Worm (Caenorhabditis elegans) whole organism, young adult: ENCODE results near the gene ska-3.

Experiments used
- C17E4.6 ChIP-seq: fragments of 200-800 bp; sonication (Bioruptor generic); IDR thresholded peaks from 2 replicates; pipeline ENCODE4 v1.3.6; 2022; ENCODE audit warnings: missing genetic modification reagents, missing genetic modification characterization, missing compliant biosample characterization
- F22D6.2 ChIP-seq: sonication (generic microtip); optimal IDR thresholded peaks from 2 replicates; lab custom pipeline; 2016; ENCODE audit warnings: mild to moderate bottlenecking, missing genetic modification characterization, missing compliant biosample characterization
- ama-1 ChIP-seq, 3 experiments: fragments of 150-350 bp in 1 of 3; sonication (generic microtip) in 2 of 3; optimal IDR thresholded peaks; 2 replicates each; lab custom pipeline; 2014 to 2018; ENCODE audit warnings: missing biosample characterization in 2 of 3, missing genetic modification characterization in 2 of 3, missing genetic modification reagents in 2 of 3
- ccch-3 ChIP-seq: fragments of 200-800 bp; sonication (Bioruptor generic); optimal IDR thresholded peaks from 2 replicates; lab custom pipeline; 2018; ENCODE audit warnings: mild to moderate bottlenecking, missing genetic modification characterization, missing compliant biosample characterization
- ceh-100 ChIP-seq: fragments of 200-800 bp; sonication (Bioruptor generic); IDR thresholded peaks from 2 replicates; pipeline ENCODE4 v1.3.6; 2022; ENCODE audit warnings: missing genetic modification reagents, missing genetic modification characterization, missing compliant biosample characterization
- ceh-27 ChIP-seq: fragments of 200-800 bp; sonication (Bioruptor generic); optimal IDR thresholded peaks from 2 replicates; lab custom pipeline; 2018; ENCODE audit warnings: mild to moderate bottlenecking, missing genetic modification characterization, moderate library complexity, missing compliant biosample characterization
- hrde-1 ChIP-seq: sonication (generic microtip); optimal IDR thresholded peaks from 2 replicates; lab custom pipeline; 2016; ENCODE audit warnings: missing genetic modification characterization, mild to moderate bottlenecking, missing compliant biosample characterization, moderate library complexity, missing genotype, missing genetic modification reagents, borderline replicate concordance
- hsf-1 ChIP-seq: fragments of 200-800 bp; sonication (Bioruptor generic); IDR thresholded peaks from 2 replicates; pipeline ENCODE4 v1.3.6; 2022; ENCODE audit warnings: missing genetic modification reagents, missing genetic modification characterization, missing compliant biosample characterization
- lsy-27 ChIP-seq: sonication (generic microtip); optimal IDR thresholded peaks from 2 replicates; lab custom pipeline; 2017; ENCODE audit warnings: missing genetic modification characterization, mild to moderate bottlenecking, missing compliant biosample characterization, antibody characterized with exemption, missing genotype, borderline replicate concordance; ENCODE audit not compliant: insufficient read depth
- sdz-38 ChIP-seq: sonication (generic microtip); optimal IDR thresholded peaks from 2 replicates; lab custom pipeline; 2016; ENCODE audit warnings: missing genotype, missing genetic modification characterization, missing compliant biosample characterization
- unc-62 ChIP-seq: fragments of 150-350 bp; optimal IDR thresholded peaks from 2 replicates; lab custom pipeline; 2014; ENCODE audit warnings: missing biosample characterization, missing genetic modification reagents, missing genetic modification characterization

ce11 chrIII:5678935-5679334 is at the start of gene ska-3, which contains the start of gene rps-12:
- peak; percentile 7 for TF ChIP-seq ama-1 (optimal IDR thresholded peaks at IDR 0.05; lab: Kevin White, UChicago)
- no peak for TF ChIP-seq ama-1 (GFP tag; optimal IDR thresholded peaks at IDR 0.05; lab: Kevin White, UChicago)
- TF ChIP-seq unc-62 (GFP tag; lab: Kevin White, UChicago) = peak; percentile 4
- TF ChIP-seq lsy-27 (tag; lab: Kevin White, UChicago) = peak; percentile 19
- no peak for TF ChIP-seq sdz-38 (tag; lab: Kevin White, UChicago)
- peak; percentile 94 for TF ChIP-seq C17E4.6 (GFP tag; lab: Robert Waterston, UW)
- peak; percentile 57 for TF ChIP-seq hrde-1 (tag; lab: Kevin White, UChicago)
- peak; percentile 94 for TF ChIP-seq ceh-27 (GFP tag; lab: Kevin White, UChicago)
- peak; percentile 82 for TF ChIP-seq hsf-1 (GFP tag; lab: Robert Waterston, UW)
- peak; percentile 83 for TF ChIP-seq ceh-100 (GFP tag; lab: Robert Waterston, UW)
- TF ChIP-seq ccch-3 (GFP tag; lab: Kevin White, UChicago) = no peak
- TF ChIP-seq F22D6.2 (tag; lab: Kevin White, UChicago) = peak; percentile 69
